Worm (Caenorhabditis elegans) whole organism, young adult: ENCODE data around the gene W10G6.1.

ENCODE experiments used
- C17E4.6 ChIP-seq: fragments of 200-800 bp; sonication (Bioruptor generic); IDR thresholded peaks from 2 replicates; pipeline ENCODE4 v1.3.6; 2022; ENCODE audit warnings: missing genetic modification reagents, missing genetic modification characterization, missing compliant biosample characterization
- F49E8.2 ChIP-seq: sonication (generic microtip); optimal IDR thresholded peaks from 3 replicates; lab custom pipeline; 2017; ENCODE audit warnings: missing genetic modification characterization, mild to moderate bottlenecking, missing compliant biosample characterization, antibody characterized with exemption, moderate library complexity; ENCODE audit not compliant: insufficient read depth
- akir-1 ChIP-seq: fragments of 200-800 bp; sonication (Bioruptor generic); optimal IDR thresholded peaks from 2 replicates; lab custom pipeline; 2018; ENCODE audit warnings: mild to moderate bottlenecking, missing genetic modification characterization, moderate library complexity, missing compliant biosample characterization
- ama-1 ChIP-seq, 3 experiments: fragments of 150-350 bp in 1 of 3; sonication (generic microtip) in 2 of 3; optimal IDR thresholded peaks; 2 replicates each; lab custom pipeline; 2014 to 2018; ENCODE audit warnings: missing biosample characterization in 2 of 3, missing genetic modification characterization in 2 of 3, missing genetic modification reagents in 2 of 3
- cebp-1 ChIP-seq, 2 experiments: fragments of 200-800 bp in 1 of 2; sonication (Bioruptor generic) in 1 of 2; sonication (generic microtip) in 1 of 2; IDR thresholded peaks in 1 of 2; optimal IDR thresholded peaks in 1 of 2; 2 replicates each; pipeline versions ENCODE4 v1.3.6 to Lab custom; 2017 to 2022; ENCODE audit warnings: missing compliant biosample characterization in 2 of 2, missing genetic modification characterization in 2 of 2, mild to moderate bottlenecking in 1 of 2, missing genetic modification reagents in 1 of 2, moderate library complexity in 1 of 2
- pha-4 ChIP-seq: fragments of 150-350 bp; sonication (generic microtip); optimal IDR thresholded peaks from 2 replicates; lab custom pipeline; 2014; ENCODE audit warnings: missing biosample characterization, missing genetic modification reagents, missing genetic modification characterization
- snpc-3.4 ChIP-seq: sonication (generic microtip); optimal IDR thresholded peaks from 2 replicates; lab custom pipeline; 2017; ENCODE audit warnings: missing genetic modification characterization, mild to moderate bottlenecking, missing compliant biosample characterization, antibody characterized with exemption, moderate library complexity, missing genotype, missing genetic modification reagents
- tbx-9 ChIP-seq: sonication (generic microtip); optimal IDR thresholded peaks from 2 replicates; lab custom pipeline; 2016; ENCODE audit warnings: borderline replicate concordance, missing genetic modification characterization, inconsistent platforms, missing compliant biosample characterization
- unc-62 ChIP-seq: fragments of 150-350 bp; optimal IDR thresholded peaks from 2 replicates; lab custom pipeline; 2014; ENCODE audit warnings: missing biosample characterization, missing genetic modification reagents, missing genetic modification characterization

- no peak for TF ChIP-seq ama-1 (optimal IDR thresholded peaks at IDR 0.05; lab: Kevin White, UChicago)
- no peak for TF ChIP-seq ama-1 (GFP tag; optimal IDR thresholded peaks at IDR 0.05; lab: Kevin White, UChicago)
- no peak for TF ChIP-seq pha-4 (tag; lab: Kevin White, UChicago)
- TF ChIP-seq unc-62 (GFP tag; lab: Kevin White, UChicago): no peak
- TF ChIP-seq tbx-9: no peak
- TF ChIP-seq akir-1: no peak
- TF ChIP-seq cebp-1 (GFP tag; IDR thresholded peaks at IDR 0.05; lab: Robert Waterston, UW): no peak
- no peak for TF ChIP-seq cebp-1 (tag; optimal IDR thresholded peaks at IDR 0.05; lab: Kevin White, UChicago)
- TF ChIP-seq F49E8.2 (tag; lab: Kevin White, UChicago): no peak
- TF ChIP-seq C17E4.6: no peak
- TF ChIP-seq snpc-3.4 (tag; lab: Kevin White, UChicago): no peak
Measured at ce11 chrX:16261993-16262392, 17.0 kb downstream of the W10G6.1 start, which contains the start of gene sgk-1.
